Fruit fly (Drosophila melanogaster) S2 (cell line): ENCODE results near the gene Jarid2.

Experiments
- CG8478 ChIP-seq: fragments of >200 bp; optimal IDR thresholded peaks from 2 replicates; lab custom pipeline; 2018
- CTCF ChIP-seq, 2 experiments: fragments of >200 bp; optimal IDR thresholded peaks; 2 replicates each; lab custom pipeline; 2018

DNA sequence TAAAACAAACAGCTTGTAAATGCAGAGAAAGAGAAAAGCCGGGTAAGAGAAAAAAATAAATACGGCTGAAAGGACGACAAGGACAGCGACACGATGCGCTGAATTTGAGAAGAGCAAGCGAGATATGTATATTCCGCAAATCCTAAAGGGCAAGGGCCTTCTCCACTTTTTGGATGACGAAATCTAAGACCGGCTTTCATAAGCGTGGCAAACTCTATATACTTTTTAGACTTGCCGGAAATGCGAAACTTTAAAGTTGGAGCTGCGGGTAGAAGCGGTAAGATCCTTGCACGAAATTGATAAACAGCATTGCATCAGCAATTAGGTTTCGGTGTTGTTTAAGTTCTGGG lies 28.9 kb downstream of the Jarid2 start:
- TF ChIP-seq CG8478 (no peak), CTCF (optimal IDR thresholded peaks at IDR 0.05; lab: Kevin White, UChicago) (no peak)
